Fruit fly (Drosophila melanogaster) whole organism, adult: ENCODE data around the gene Ibf2.

ENCODE experiments used
- CG11617 ChIP-seq: fragments of 200-800 bp; sonication (Bioruptor generic); optimal IDR thresholded peaks from 2 replicates; lab custom pipeline; 2017; ENCODE audit warnings: mild to moderate bottlenecking, missing biosample characterization, missing genetic modification reagents, missing genetic modification characterization
- CG12768 ChIP-seq: fragments of 200-800 bp; sonication (Bioruptor generic); optimal IDR thresholded peaks from 2 replicates; lab custom pipeline; 2017; ENCODE audit warnings: missing biosample characterization, missing genetic modification characterization, mild to moderate bottlenecking, moderate library complexity, missing genetic modification reagents
- CG14711 ChIP-seq: fragments of 200-800 bp; sonication (Bioruptor generic); optimal IDR thresholded peaks from 2 replicates; lab custom pipeline; 2018; ENCODE audit warnings: missing biosample characterization, mild to moderate bottlenecking, missing genetic modification characterization, moderate library complexity
- CG1620 ChIP-seq: fragments of 200-800 bp; sonication (Bioruptor generic); optimal IDR thresholded peaks from 2 replicates; lab custom pipeline; 2016; ENCODE audit warnings: missing biosample characterization, missing genetic modification characterization
- CG33017 ChIP-seq: fragments of 200-800 bp; sonication (Bioruptor generic); optimal IDR thresholded peaks from 2 replicates; lab custom pipeline; 2018; ENCODE audit warnings: missing biosample characterization, mild to moderate bottlenecking, missing genetic modification characterization, moderate library complexity
- CG5204 ChIP-seq: fragments of 200-800 bp; sonication (Bioruptor generic); optimal IDR thresholded peaks from 2 replicates; lab custom pipeline; 2016; ENCODE audit warnings: missing biosample characterization, missing genetic modification characterization
- CG7045 ChIP-seq: fragments of 200-800 bp; sonication (Bioruptor generic); optimal IDR thresholded peaks from 2 replicates; lab custom pipeline; 2017; ENCODE audit warnings: missing biosample characterization, mild to moderate bottlenecking, missing genetic modification characterization
- CG7101 ChIP-seq: fragments of 200-800 bp; sonication (Bioruptor generic); optimal IDR thresholded peaks from 2 replicates; lab custom pipeline; 2018; ENCODE audit warnings: missing biosample characterization, mild to moderate bottlenecking, missing genetic modification characterization, moderate library complexity
- Clk ChIP-seq: fragments of 200-800 bp; sonication (Bioruptor generic); optimal IDR thresholded peaks from 2 replicates; lab custom pipeline; 2017; ENCODE audit warnings: missing biosample characterization, missing genetic modification characterization
- Crg-1 ChIP-seq: fragments of 200-800 bp; sonication (Bioruptor generic); optimal IDR thresholded peaks from 2 replicates; lab custom pipeline; 2016; ENCODE audit warnings: missing biosample characterization, missing genetic modification characterization
- Hr96 ChIP-seq: fragments of 200-800 bp; sonication (Bioruptor generic); optimal IDR thresholded peaks from 2 replicates; lab custom pipeline; 2016; ENCODE audit warnings: missing biosample characterization, missing genetic modification characterization
- Mnt ChIP-seq: fragments of 200-800 bp; sonication (Bioruptor generic); optimal IDR thresholded peaks from 2 replicates; lab custom pipeline; 2016; ENCODE audit warnings: missing biosample characterization, mild to moderate bottlenecking, missing genetic modification characterization
- bab1 ChIP-seq: fragments of 200-800 bp; sonication (Bioruptor generic); optimal IDR thresholded peaks from 3 replicates; lab custom pipeline; 2019; ENCODE audit warnings: missing biosample characterization, mild to moderate bottlenecking, missing genetic modification characterization, moderate library complexity
- cic ChIP-seq: fragments of 200-800 bp; sonication (Bioruptor generic); optimal IDR thresholded peaks from 2 replicates; lab custom pipeline; 2017; ENCODE audit warnings: missing biosample characterization, mild to moderate bottlenecking, missing genetic modification characterization, moderate library complexity
- cnc ChIP-seq, 2 experiments: fragments of >200 bp; optimal IDR thresholded peaks; 2 replicates each; lab custom pipeline; 2017
- kay ChIP-seq: fragments of 200-800 bp; sonication (Bioruptor generic); peaks from one replicate; lab custom pipeline; 2016; ENCODE audit warnings: missing biosample characterization, missing genetic modification characterization, borderline replicate concordance
- ovo ChIP-seq: fragments of 200-800 bp; sonication (Bioruptor generic); optimal IDR thresholded peaks from 2 replicates; lab custom pipeline; 2016; ENCODE audit warnings: missing biosample characterization, missing genetic modification characterization
- pad ChIP-seq: fragments of 200-800 bp; sonication (Bioruptor generic); optimal IDR thresholded peaks from 3 replicates; lab custom pipeline; 2017; ENCODE audit warnings: missing biosample characterization, missing genetic modification characterization, mild to moderate bottlenecking, moderate library complexity, missing genetic modification reagents
- tj ChIP-seq: fragments of 200-800 bp; sonication (Bioruptor generic); optimal IDR thresholded peaks from 3 replicates; lab custom pipeline; 2017; ENCODE audit warnings: missing biosample characterization, mild to moderate bottlenecking, missing genetic modification characterization, moderate library complexity
- toe ChIP-seq: fragments of 200-800 bp; sonication (Bioruptor generic); optimal IDR thresholded peaks from 2 replicates; lab custom pipeline; 2016; ENCODE audit warnings: missing biosample characterization, missing genetic modification characterization

Gene Ibf2

dm6 chr3R:9258252-9259225, at the start of gene Ibf2, which contains the start of gene Ibf1:
Gene Ibf2, minus strand, starts transcription at chr3R:9258501.
Gene Ibf1, plus strand, starts transcription at chr3R:9258964.
- TF ChIP-seq Mnt (GFP tag; lab: Kevin White, UChicago) = no peak
- TF ChIP-seq bab1 (GFP tag; lab: Kevin White, UChicago) = no peak
- TF ChIP-seq kay (GFP tag; lab: Kevin White, UChicago) = no peak
- no peak for TF ChIP-seq Crg-1 (GFP tag; lab: Kevin White, UChicago)
- TF ChIP-seq CG7045 (GFP tag; lab: Kevin White, UChicago) = no peak
- TF ChIP-seq Hr96 (GFP tag; lab: Kevin White, UChicago) = no peak
- TF ChIP-seq CG12768 (GFP tag; lab: Kevin White, UChicago) = no peak
- TF ChIP-seq toe (GFP tag; lab: Kevin White, UChicago) = no peak
- TF ChIP-seq CG5204 (GFP tag; lab: Kevin White, UChicago) = no peak
- no peak for TF ChIP-seq ovo (GFP tag; lab: Kevin White, UChicago)
- no peak for TF ChIP-seq cnc (optimal IDR thresholded peaks at IDR 0.05; lab: Kevin White, UChicago)

dm6 chr3R:9297163-9297562, 38.9 kb upstream of the Ibf2 start:
- TF ChIP-seq pad (GFP tag; lab: Kevin White, UChicago) (no peak), CG7101 (tag; lab: Kevin White, UChicago) (no peak), bab1 (GFP tag; lab: Kevin White, UChicago) (no peak), CG7045 (GFP tag; lab: Kevin White, UChicago) (no peak), Clk (GFP tag; lab: Kevin White, UChicago) (no peak), kay (GFP tag; lab: Kevin White, UChicago) (no peak), CG11617 (GFP tag; lab: Kevin White, UChicago) (no peak), CG33017 (tag; lab: Kevin White, UChicago) (no peak), Mnt (GFP tag; lab: Kevin White, UChicago) (no peak), cic (GFP tag; lab: Kevin White, UChicago) (no peak), CG1620 (GFP tag; lab: Kevin White, UChicago) (no peak), CG5204 (GFP tag; lab: Kevin White, UChicago) (no peak), Hr96 (GFP tag; lab: Kevin White, UChicago) (no peak), Crg-1 (GFP tag; lab: Kevin White, UChicago) (no peak), CG14711 (tag; lab: Kevin White, UChicago) (no peak), CG12768 (GFP tag; lab: Kevin White, UChicago) (no peak), ovo (GFP tag; lab: Kevin White, UChicago) (no peak)

- no peak for TF ChIP-seq toe (GFP tag; lab: Kevin White, UChicago)
- no peak for TF ChIP-seq pad (GFP tag; lab: Kevin White, UChicago)
- no peak for TF ChIP-seq kay (GFP tag; lab: Kevin White, UChicago)
- TF ChIP-seq bab1 (GFP tag; lab: Kevin White, UChicago) = no peak
- TF ChIP-seq CG7045 (GFP tag; lab: Kevin White, UChicago) = no peak
- no peak for TF ChIP-seq CG33017 (tag; lab: Kevin White, UChicago)
- no peak for TF ChIP-seq CG11617 (GFP tag; lab: Kevin White, UChicago)
- no peak for TF ChIP-seq Mnt (GFP tag; lab: Kevin White, UChicago)
Observed at dm6 chr3R:9287710-9288109, 29.4 kb upstream of the Ibf2 start.

- TF ChIP-seq cic (GFP tag; lab: Kevin White, UChicago) = peak; percentile 18
- TF ChIP-seq Clk (GFP tag; lab: Kevin White, UChicago) = no peak
- no peak for TF ChIP-seq CG33017 (tag; lab: Kevin White, UChicago)
- TF ChIP-seq ovo (GFP tag; lab: Kevin White, UChicago) = no peak
- TF ChIP-seq bab1 (GFP tag; lab: Kevin White, UChicago) = peak; percentile 77
- no peak for TF ChIP-seq kay (GFP tag; lab: Kevin White, UChicago)
- TF ChIP-seq Mnt (GFP tag; lab: Kevin White, UChicago) = peak; percentile 60
- TF ChIP-seq CG7045 (GFP tag; lab: Kevin White, UChicago) = no peak
- TF ChIP-seq Hr96 (GFP tag; lab: Kevin White, UChicago) = no peak
- TF ChIP-seq toe (GFP tag; lab: Kevin White, UChicago) = peak; percentile 15
- peak; percentile 99 for TF ChIP-seq CG14711 (tag; lab: Kevin White, UChicago)
- peak; percentile 1 for TF ChIP-seq tj (GFP tag; lab: Kevin White, UChicago)
- no peak for TF ChIP-seq CG7101 (tag; lab: Kevin White, UChicago)
Observed at dm6 chr3R:9266765-9267164, 8.5 kb upstream of the Ibf2 start, which contains the start of the genes TrpRS and Vps16A. Gene TrpRS, minus strand, starts transcription at chr3R:9266904. Gene Vps16A, plus strand, starts transcription at chr3R:9267019.

dm6 chr3R:9264042-9264441, 5.7 kb upstream of the Ibf2 start, which contains the start of gene sage:
Gene sage, minus strand, starts transcription at chr3R:9264142.
- TF ChIP-seq CG1620 (GFP tag; lab: Kevin White, UChicago) (no peak), ovo (GFP tag; lab: Kevin White, UChicago) (no peak), toe (GFP tag; lab: Kevin White, UChicago) (no peak), CG33017 (tag; lab: Kevin White, UChicago) (no peak), pad (GFP tag; lab: Kevin White, UChicago) (no peak), Hr96 (GFP tag; lab: Kevin White, UChicago) (no peak), CG12768 (GFP tag; lab: Kevin White, UChicago) (no peak), CG14711 (tag; lab: Kevin White, UChicago) (no peak), cic (GFP tag; lab: Kevin White, UChicago) (no peak)
